Fruit fly (Drosophila melanogaster) whole organism, embryonic: ENCODE results near the gene CG7601.

Source experiments
- Blimp-1 ChIP-seq: fragments of 200-800 bp; sonication (Bioruptor generic); optimal IDR thresholded peaks from 3 replicates; lab custom pipeline; 2018; ENCODE audit warnings: missing biosample characterization, missing genetic modification characterization, mild to moderate bottlenecking, moderate library complexity, missing genetic modification reagents
- CG15479 ChIP-seq: fragments of 200-800 bp; sonication (Bioruptor generic); optimal IDR thresholded peaks from 3 replicates; lab custom pipeline; 2019; ENCODE audit warnings: missing biosample characterization, mild to moderate bottlenecking, missing genetic modification characterization, moderate library complexity
- CG3726 ChIP-seq: fragments of 200-800 bp; sonication (Bioruptor generic); IDR thresholded peaks from 3 replicates; pipeline ENCODE4, ENCODE4 v1.3.6; 2022; ENCODE audit warnings: missing biosample characterization, missing genetic modification characterization
- Kr ChIP-seq: fragments of 200-800 bp; sonication (Bioruptor generic); optimal IDR thresholded peaks from 2 replicates; lab custom pipeline; 2017; ENCODE audit warnings: missing biosample characterization, mild to moderate bottlenecking, missing genetic modification characterization
- Nf-YC ChIP-seq: fragments of 200-800 bp; optimal IDR thresholded peaks from 3 replicates; lab custom pipeline; 2019; ENCODE audit warnings: missing biosample characterization, mild to moderate bottlenecking, missing genetic modification characterization, moderate library complexity
- ken ChIP-seq: fragments of 200-800 bp; sonication (Bioruptor generic); IDR thresholded peaks from 3 replicates; pipeline ENCODE4 v1.3.6; 2022; ENCODE audit warnings: missing biosample characterization, missing genetic modification characterization
- mld ChIP-seq: fragments of 200-800 bp; sonication (Bioruptor generic); IDR thresholded peaks from 3 replicates; pipeline ENCODE4 v1.3.6; 2022; ENCODE audit warnings: missing biosample characterization, missing genetic modification characterization; ENCODE audit not compliant: partially characterized antibody

DNA sequence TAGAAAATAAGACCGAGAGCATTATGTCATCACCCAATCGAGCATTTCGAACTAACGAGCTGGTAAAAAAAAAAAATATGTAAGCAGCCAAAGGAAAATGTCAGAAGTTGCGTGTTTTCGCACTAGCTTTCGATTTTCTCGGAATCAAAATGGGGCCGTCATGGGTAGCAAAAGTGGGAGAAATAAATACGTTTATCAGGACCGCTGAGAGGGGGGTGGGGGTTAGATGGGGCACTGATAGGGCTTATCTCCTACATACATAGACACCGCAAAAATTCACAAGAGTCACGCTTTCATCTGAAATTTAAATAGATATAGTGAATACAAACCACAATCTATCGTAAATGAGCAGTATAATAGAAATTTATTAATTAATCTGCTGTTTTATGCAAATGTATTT, 40.7 kb upstream of the CG7601 start:
- TF ChIP-seq Kr (GFP tag; lab: Kevin White, UChicago): no peak
- TF ChIP-seq CG3726 (GFP tag; lab: Robert Waterston, UW): no peak
- TF ChIP-seq Blimp-1 (GFP tag; lab: Kevin White, UChicago): no peak
- TF ChIP-seq mld: no peak
- no peak for TF ChIP-seq CG15479 (GFP tag; lab: Kevin White, UChicago)
- TF ChIP-seq Nf-YC (tag; lab: Kevin White, UChicago): no peak
- no peak for TF ChIP-seq ken
